Worm (Caenorhabditis elegans): ENCODE measurements around the gene R01E6.7.

Gene R01E6.7

ce11 chrX:13590688-13591087 is 20.9 kb upstream of the R01E6.7 start:
- TF ChIP-seq snpc-1.2 (GFP tag; IDR thresholded peaks at IDR 0.05) (0 out of 2 replicates have a peak, but pooled peaks have one; percentile 56), hif-1 (tag; optimal IDR thresholded peaks at IDR 0.05) (no peak), lin-39 (tag; optimal IDR thresholded peaks at IDR 0.05) (no peak), cey-2 (tag; optimal IDR thresholded peaks at IDR 0.05; ENCODE audit: borderline replicate concordance, insufficient read depth) (no peak), zip-11 (GFP tag; IDR thresholded peaks at IDR 0.05) (no peak), dmd-6 (GFP tag; IDR thresholded peaks at IDR 0.05) (no peak), ztf-11 (tag; optimal IDR thresholded peaks at IDR 0.05) (no peak), lsy-2 (tag; optimal IDR thresholded peaks at IDR 0.05) (no peak), dmd-9 (GFP tag; IDR thresholded peaks at IDR 0.05) (no peak), spr-3 (GFP tag; optimal IDR thresholded peaks at IDR 0.05) (no peak), T26A8.4 (GFP tag; IDR thresholded peaks at IDR 0.05) (no peak), dmd-8 (GFP tag; IDR thresholded peaks at IDR 0.05) (0 out of 2 replicates have a peak, but pooled peaks have one; percentile 52), attf-4 (tag; optimal IDR thresholded peaks at IDR 0.05) (no peak), nhr-77 (tag; optimal IDR thresholded peaks at IDR 0.05) (no peak), egl-43 (GFP tag; IDR thresholded peaks at IDR 0.05) (0 out of 2 replicates have a peak, but pooled peaks have one; percentile 37), set-16 (GFP tag; IDR thresholded peaks at IDR 0.05) (peak; percentile 90), daf-19 (GFP tag; conservative IDR thresholded peaks at IDR 0.05) (no peak), F44E2.7 (GFP tag; IDR thresholded peaks at IDR 0.05) (no peak), nhr-102 (tag; optimal IDR thresholded peaks at IDR 0.05) (no peak), rbr-2 (tag; optimal IDR thresholded peaks at IDR 0.05) (no peak), egl-27 (tag; optimal IDR thresholded peaks at IDR 0.05) (no peak), vab-7 (GFP tag; IDR thresholded peaks at IDR 0.05) (no peak), F49E8.2 (tag; optimal IDR thresholded peaks at IDR 0.05; ENCODE audit: borderline replicate concordance) (no peak)

- no peak for TF ChIP-seq nhr-41 (GFP tag; IDR thresholded peaks at IDR 0.05)
- no peak for TF ChIP-seq arid-1 (GFP tag; conservative IDR thresholded peaks at IDR 0.05)
- no peak for TF ChIP-seq jun-1 (tag; optimal IDR thresholded peaks at IDR 0.05)
Measured at ce11 chrX:13589735-13590134, 20.0 kb upstream of the R01E6.7 start, which contains the start of gene col-9. Gene col-9, plus strand, starts transcription at chrX:13590035.

- TF ChIP-seq mxl-3 (GFP tag; optimal IDR thresholded peaks at IDR 0.05) (no peak), daf-16 (GFP tag; optimal IDR thresholded peaks at IDR 0.05) (no peak), daf-16 (tag; optimal IDR thresholded peaks at IDR 0.05) (peak; percentile 25), hif-1 (tag; optimal IDR thresholded peaks at IDR 0.05) (peak in 1 of 2 experiments; percentile 24), lin-1 (GFP tag; IDR thresholded peaks at IDR 0.05) (no peak), mes-2 (tag; optimal IDR thresholded peaks at IDR 0.05; ENCODE audit: poor library complexity, severe bottlenecking) (peak; percentile 74), ces-1 (GFP tag; optimal IDR thresholded peaks at IDR 0.05) (no peak), dpl-1 (GFP tag; optimal IDR thresholded peaks at IDR 0.05) (peak; percentile 66)
Measured at ce11 chrX:13584725-13585371, 15.1 kb upstream of the R01E6.7 start, which contains the start of gene unc-84. Gene unc-84, plus strand, starts transcription at chrX:13584775.

- TF ChIP-seq mxl-3 (GFP tag; optimal IDR thresholded peaks at IDR 0.05) (peak; percentile 42), lin-15B (tag; optimal IDR thresholded peaks at IDR 0.05) (no peak), nhr-102 (tag; optimal IDR thresholded peaks at IDR 0.05) (peak; percentile 65), mep-1 (tag; optimal IDR thresholded peaks at IDR 0.05) (peak; percentile 72), saeg-2 (GFP tag; IDR thresholded peaks at IDR 0.05) (0 out of 2 replicates have a peak, but pooled peaks have one; percentile 16), gei-8 (GFP tag; optimal IDR thresholded peaks at IDR 0.05) (no peak), rbr-2 (tag; optimal IDR thresholded peaks at IDR 0.05) (peak; percentile 36), nhr-48 (tag; optimal IDR thresholded peaks at IDR 0.05) (peak; percentile 39), fos-1 (tag; optimal IDR thresholded peaks at IDR 0.05) (no peak), mes-2 (tag; optimal IDR thresholded peaks at IDR 0.05; ENCODE audit: poor library complexity, severe bottlenecking) (peak; percentile 60), lin-13 (GFP tag; optimal IDR thresholded peaks at IDR 0.05) (no peak), D1046.2 (GFP tag; IDR thresholded peaks at IDR 0.05) (0 out of 2 replicates have a peak, but pooled peaks have one; percentile 41), aha-1 (tag) (peak; percentile 99), T20F7.1 (GFP tag; optimal IDR thresholded peaks at IDR 0.05) (no peak), hlh-30 (tag; optimal IDR thresholded peaks at IDR 0.05; ENCODE audit: insufficient read depth) (peak; percentile 61), nhr-41 (GFP tag; IDR thresholded peaks at IDR 0.05) (no peak), hlh-11 (tag; optimal IDR thresholded peaks at IDR 0.05) (peak; percentile 87)
Measured at ce11 chrX:13583895-13584344, 14.2 kb upstream of the R01E6.7 start.
